Worm (Caenorhabditis elegans): Measurements from ENCODE around the gene apc-11.

DNA sequence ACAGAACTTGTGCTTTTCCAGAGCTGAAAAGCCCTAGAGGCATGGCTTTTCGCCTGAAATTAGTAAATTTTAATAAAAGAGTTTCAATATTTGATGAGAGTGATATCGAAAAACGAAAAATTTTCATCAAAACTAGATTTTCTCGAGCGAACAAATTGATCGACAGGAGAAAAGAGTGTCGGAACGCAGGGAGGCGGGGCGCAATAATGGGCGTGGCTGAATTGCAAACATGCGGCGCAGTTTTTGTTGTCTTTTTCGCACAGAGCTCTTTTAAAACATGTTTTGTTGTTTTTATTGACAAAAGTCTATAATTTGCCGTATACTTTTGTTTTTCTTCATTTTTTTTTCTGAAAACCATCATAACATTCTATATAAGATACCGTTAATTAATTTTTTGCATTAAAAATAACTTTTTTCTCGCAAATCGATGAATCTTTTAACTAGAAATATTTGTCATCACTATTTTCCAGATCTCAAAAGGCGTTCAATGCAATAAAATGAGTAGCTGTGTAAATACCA, 15.8 kb downstream of the apc-11 start, which contains the start of the genes sel-5 and wdr-48:
- TF ChIP-seq lin-14 (GFP tag; optimal IDR thresholded peaks at IDR 0.05) = no peak
- TF ChIP-seq fos-1 (tag; optimal IDR thresholded peaks at IDR 0.05) = no peak

Measured in whole organism, L1 larva.